Fruit fly (Drosophila melanogaster): ENCODE results near the gene Cnx99A.

Cnx99A gene

dm6 chr3R:29287320-29287957 is 32.0 kb downstream of the Cnx99A start (continued):
- TF ChIP-seq sd (tag; optimal IDR thresholded peaks at IDR 0.05) (peak; percentile 38), cg (GFP tag; optimal IDR thresholded peaks at IDR 0.05) (peak; percentile 74), ac (GFP tag; optimal IDR thresholded peaks at IDR 0.05) (no peak), CG1832 (GFP tag; optimal IDR thresholded peaks at IDR 0.05) (peak; percentile 82), sens (GFP tag) (peak; percentile 43), Myb (GFP tag; optimal IDR thresholded peaks at IDR 0.05) (no peak), grn (GFP tag; optimal IDR thresholded peaks at IDR 0.05) (peak; percentile 72), CG6791 (GFP tag; IDR thresholded peaks at IDR 0.05; ENCODE audit: partially characterized antibody) (no peak), Hr39 (optimal IDR thresholded peaks at IDR 0.05) (no peak), ap (GFP tag; IDR thresholded peaks at IDR 0.05) (no peak), nom (GFP tag; optimal IDR thresholded peaks at IDR 0.05) (peak; percentile 18), CG4730 (GFP tag; IDR thresholded peaks at IDR 0.05) (no peak), Mad (GFP tag; optimal IDR thresholded peaks at IDR 0.05) (no peak), CG30403 (GFP tag; optimal IDR thresholded peaks at IDR 0.05) (no peak), CG8478 (optimal IDR thresholded peaks at IDR 0.05) (no peak), CG17359 (tag; optimal IDR thresholded peaks at IDR 0.05) (no peak), Med (GFP tag) (peak; percentile 44), ase (GFP tag; IDR thresholded peaks at IDR 0.05) (no peak), ERR (GFP tag; optimal IDR thresholded peaks at IDR 0.05) (no peak), CG17829 (tag; optimal IDR thresholded peaks at IDR 0.05) (peak; percentile 34), Bgb (GFP tag; IDR thresholded peaks at IDR 0.05; ENCODE audit: partially characterized antibody) (no peak), Gug (GFP tag; IDR thresholded peaks at IDR 0.05) (no peak), zf30C (GFP tag; optimal IDR thresholded peaks at IDR 0.05) (peak; percentile 3), CG8924 (tag; optimal IDR thresholded peaks at IDR 0.05) (peak; percentile 10), CG8281 (tag; optimal IDR thresholded peaks at IDR 0.05) (peak; percentile 26), chm (GFP tag; IDR thresholded peaks at IDR 0.05) (peak; percentile 57; the same call in 1 of the 2 replicates)

DNA sequence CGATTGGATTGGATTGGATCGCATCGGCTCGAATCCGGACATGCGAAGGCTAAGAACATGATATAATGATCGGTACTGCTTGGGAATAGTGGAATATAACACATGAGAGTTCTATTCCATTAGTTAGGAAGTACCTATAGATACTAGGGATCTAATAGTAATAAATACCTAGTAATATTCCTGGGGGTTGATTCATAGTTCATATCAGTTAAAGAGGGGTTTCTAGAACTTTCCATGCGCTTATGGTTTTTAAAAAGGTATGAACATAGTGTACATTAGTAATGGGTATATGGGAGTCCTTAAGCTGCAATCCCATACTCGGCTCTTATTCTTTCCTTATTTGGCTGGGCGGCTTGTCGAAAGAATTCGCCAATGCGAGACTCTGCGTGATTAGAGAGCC is 35.1 kb downstream of the Cnx99A start:
- TF ChIP-seq otp (GFP tag; IDR thresholded peaks at IDR 0.05) (no peak), sd (tag; optimal IDR thresholded peaks at IDR 0.05) (no peak), Xrp1 (GFP tag; IDR thresholded peaks at IDR 0.05) (no peak), pfk (GFP tag; optimal IDR thresholded peaks at IDR 0.05) (no peak), CG14667 (GFP tag; IDR thresholded peaks at IDR 0.05) (no peak), aop (GFP tag; IDR thresholded peaks at IDR 0.05) (no peak), ERR (GFP tag; optimal IDR thresholded peaks at IDR 0.05) (no peak), chif (GFP tag; optimal IDR thresholded peaks at IDR 0.05) (no peak), vfl (GFP tag; optimal IDR thresholded peaks at IDR 0.05) (no peak), Kr (GFP tag; optimal IDR thresholded peaks at IDR 0.05) (no peak), Oaz (GFP tag; IDR thresholded peaks at IDR 0.05) (no peak), CG6813 (GFP tag; optimal IDR thresholded peaks at IDR 0.05) (no peak), wdn (GFP tag; IDR thresholded peaks at IDR 0.05) (no peak), zf30C (GFP tag; optimal IDR thresholded peaks at IDR 0.05) (no peak), crc (GFP tag; optimal IDR thresholded peaks at IDR 0.05) (no peak), dmrt11E (tag; optimal IDR thresholded peaks at IDR 0.05) (no peak), bab2 (GFP tag; optimal IDR thresholded peaks at IDR 0.05) (no peak), dm (GFP tag; optimal IDR thresholded peaks at IDR 0.05) (no peak), h (optimal IDR thresholded peaks at IDR 0.05) (no peak)
